Fruit fly (Drosophila melanogaster) whole organism, wandering third instar larva: Measurements from ENCODE around the gene gdl-ORF39.

ENCODE experiments used
- Abd-B ChIP-seq: fragments of >200 bp; optimal IDR thresholded peaks from 2 replicates; lab custom pipeline; 2017; ENCODE audit warnings: missing biosample characterization, missing genetic modification characterization
- CG32264 ChIP-seq: fragments of 200-800 bp; sonication (Bioruptor generic); optimal IDR thresholded peaks from 2 replicates; lab custom pipeline; 2016; ENCODE audit warnings: missing biosample characterization, missing genetic modification characterization
- CG9705 ChIP-seq: fragments of 200-800 bp; sonication (Bioruptor generic); optimal IDR thresholded peaks from 2 replicates; lab custom pipeline; 2018; ENCODE audit warnings: missing biosample characterization, mild to moderate bottlenecking, missing genetic modification characterization
- CrebA ChIP-seq: fragments of 200-800 bp; sonication (Bioruptor generic); optimal IDR thresholded peaks from 2 replicates; lab custom pipeline; 2016; ENCODE audit warnings: missing biosample characterization, mild to moderate bottlenecking, missing genetic modification characterization, borderline replicate concordance
- OdsH ChIP-seq: fragments of 200-800 bp; sonication (Bioruptor generic); optimal IDR thresholded peaks from 2 replicates; lab custom pipeline; 2016; ENCODE audit warnings: missing biosample characterization, mild to moderate bottlenecking, missing genetic modification characterization
- dsf ChIP-seq: sonication (Bioruptor generic); optimal IDR thresholded peaks from 2 replicates; lab custom pipeline; 2016; ENCODE audit warnings: missing biosample characterization, missing genetic modification characterization, borderline replicate concordance
- ey ChIP-seq: fragments of 200-800 bp; sonication (Bioruptor generic); optimal IDR thresholded peaks from 2 replicates; lab custom pipeline; 2016; ENCODE audit warnings: missing biosample characterization, missing genetic modification characterization
- lola ChIP-seq: fragments of >200 bp; optimal IDR thresholded peaks from 2 replicates; lab custom pipeline; 2017; ENCODE audit warnings: missing biosample characterization, missing genetic modification characterization
- pan ChIP-seq: fragments of >200 bp; optimal IDR thresholded peaks from 2 replicates; lab custom pipeline; 2017
- psq ChIP-seq: fragments of 200-800 bp; sonication (Bioruptor generic); optimal IDR thresholded peaks from 3 replicates; lab custom pipeline; 2017; ENCODE audit warnings: missing biosample characterization, mild to moderate bottlenecking, missing genetic modification characterization, moderate library complexity
- tai ChIP-seq: sonication (Bioruptor generic); optimal IDR thresholded peaks from 2 replicates; lab custom pipeline; 2016; ENCODE audit warnings: missing biosample characterization, missing genetic modification characterization
- usp ChIP-seq: fragments of >200 bp; optimal IDR thresholded peaks from 2 replicates; lab custom pipeline; 2017; ENCODE audit warnings: missing biosample characterization, missing genetic modification characterization

dm6 chr3L:15534274-15535227 lies 25.3 kb downstream of the gdl-ORF39 start:
- no peak for TF ChIP-seq CG32264 (GFP tag; lab: Kevin White, UChicago)
- peak; percentile 64 for TF ChIP-seq OdsH (GFP tag; lab: Kevin White, UChicago)
- no peak for TF ChIP-seq dsf (GFP tag; lab: Kevin White, UChicago)
- no peak for TF ChIP-seq Abd-B (GFP tag; lab: Kevin White, UChicago)
- peak; percentile 69 for TF ChIP-seq psq (GFP tag; lab: Kevin White, UChicago)
- no peak for TF ChIP-seq usp (GFP tag; lab: Kevin White, UChicago)
- TF ChIP-seq lola = no peak
- peak; percentile 32 for TF ChIP-seq CG9705 (GFP tag; lab: Kevin White, UChicago)
- peak; percentile 31 for TF ChIP-seq CrebA
- TF ChIP-seq pan (lab: Kevin White, UChicago) = peak; percentile 89
- peak; percentile 75 for TF ChIP-seq tai (GFP tag; lab: Kevin White, UChicago)
- peak; percentile 75 for TF ChIP-seq ey (GFP tag; lab: Kevin White, UChicago)
